Fruit fly (Drosophila melanogaster) whole organism, wandering third instar larva: ENCODE results near the gene PH4alphaEFB.

Experiments used
- Abd-B ChIP-seq: fragments of >200 bp; optimal IDR thresholded peaks from 2 replicates; lab custom pipeline; 2017; ENCODE audit warnings: missing biosample characterization, missing genetic modification characterization
- CG32264 ChIP-seq: fragments of 200-800 bp; sonication (Bioruptor generic); optimal IDR thresholded peaks from 2 replicates; lab custom pipeline; 2016; ENCODE audit warnings: missing biosample characterization, missing genetic modification characterization
- CG9705 ChIP-seq: fragments of 200-800 bp; sonication (Bioruptor generic); optimal IDR thresholded peaks from 2 replicates; lab custom pipeline; 2018; ENCODE audit warnings: missing biosample characterization, mild to moderate bottlenecking, missing genetic modification characterization
- CrebA ChIP-seq: fragments of 200-800 bp; sonication (Bioruptor generic); optimal IDR thresholded peaks from 2 replicates; lab custom pipeline; 2016; ENCODE audit warnings: missing biosample characterization, mild to moderate bottlenecking, missing genetic modification characterization, borderline replicate concordance
- Dfd ChIP-seq: fragments of >200 bp; optimal IDR thresholded peaks from 2 replicates; lab custom pipeline; 2017; ENCODE audit warnings: missing biosample characterization, missing genetic modification characterization
- Dif ChIP-seq: fragments of 200-275, 200-300 bp; sonication (Bioruptor generic); optimal IDR thresholded peaks from 2 replicates; lab custom pipeline; 2018; ENCODE audit warnings: missing biosample characterization, missing genetic modification characterization; ENCODE audit not compliant: partially characterized antibody
- GATAd ChIP-seq: sonication (Bioruptor generic); optimal IDR thresholded peaks from 2 replicates; lab custom pipeline; 2016; ENCODE audit warnings: missing biosample characterization, missing genetic modification characterization
- HLH106 ChIP-seq: fragments of 200-800 bp; optimal IDR thresholded peaks from 3 replicates; lab custom pipeline; 2019; ENCODE audit warnings: missing biosample characterization, mild to moderate bottlenecking, missing genetic modification characterization, moderate library complexity
- Hnf4 ChIP-seq: fragments of 200-800 bp; sonication (Bioruptor generic); optimal IDR thresholded peaks from 2 replicates; lab custom pipeline; 2016; ENCODE audit warnings: missing biosample characterization, mild to moderate bottlenecking, missing genetic modification characterization
- Hr78 ChIP-seq: fragments of >200 bp; optimal IDR thresholded peaks from 2 replicates; lab custom pipeline; 2017; ENCODE audit warnings: missing biosample characterization, missing genetic modification characterization
- Hr83 ChIP-seq: fragments of 200-300 bp; sonication (Bioruptor generic); optimal IDR thresholded peaks from 2 replicates; lab custom pipeline; 2016; ENCODE audit warnings: missing biosample characterization, mild to moderate bottlenecking, missing genetic modification characterization, moderate library complexity; ENCODE audit not compliant: poor library complexity, severe bottlenecking
- Jra ChIP-seq: sonication (Bioruptor generic); optimal IDR thresholded peaks from 2 replicates; lab custom pipeline; 2016; ENCODE audit warnings: missing biosample characterization, missing genetic modification characterization
- Mio ChIP-seq: sonication (Bioruptor generic); optimal IDR thresholded peaks from 2 replicates; lab custom pipeline; 2016; ENCODE audit warnings: missing biosample characterization, missing genetic modification characterization
- Myc ChIP-seq: fragments of >200 bp; optimal IDR thresholded peaks from 2 replicates; lab custom pipeline; 2017
- N ChIP-seq: fragments of >200 bp; optimal IDR thresholded peaks from 2 replicates; lab custom pipeline; 2018; ENCODE audit warnings: missing biosample characterization, missing external identifiers, missing genetic modification characterization
- OdsH ChIP-seq: fragments of 200-800 bp; sonication (Bioruptor generic); optimal IDR thresholded peaks from 2 replicates; lab custom pipeline; 2016; ENCODE audit warnings: missing biosample characterization, mild to moderate bottlenecking, missing genetic modification characterization
- Rel ChIP-seq, 2 experiments: fragments of 200-800 bp; sonication (Bioruptor generic) in 1 of 2; optimal IDR thresholded peaks; 2 replicates in 1 of 2; 3 replicates in 1 of 2; lab custom pipeline; 2016 to 2019; ENCODE audit warnings: mild to moderate bottlenecking in 2 of 2, missing biosample characterization in 2 of 2, missing genetic modification characterization in 2 of 2, moderate library complexity in 1 of 2
- Sp1 ChIP-seq: fragments of 200-800 bp; sonication (Bioruptor generic); optimal IDR thresholded peaks from 3 replicates; lab custom pipeline; 2019; ENCODE audit warnings: missing biosample characterization, mild to moderate bottlenecking, missing genetic modification characterization, moderate library complexity
- Vsx2 ChIP-seq: fragments of 200-300, 225-300 bp; sonication (Bioruptor generic); optimal IDR thresholded peaks from 2 replicates; lab custom pipeline; 2018; ENCODE audit warnings: missing biosample characterization, missing genetic modification characterization; ENCODE audit not compliant: partially characterized antibody
- br ChIP-seq: fragments of 200-800 bp; sonication (Bioruptor generic); optimal IDR thresholded peaks from 2 replicates; lab custom pipeline; 2016; ENCODE audit warnings: missing biosample characterization, missing genetic modification characterization
- brk ChIP-seq: fragments of 200-800 bp; sonication (Bioruptor generic); optimal IDR thresholded peaks from 2 replicates; lab custom pipeline; 2016; ENCODE audit warnings: missing biosample characterization, mild to moderate bottlenecking, missing genetic modification characterization
- dl ChIP-seq, 2 experiments: fragments of 175-275, 200-275 bp in 1 of 2; fragments of 200-275 bp in 1 of 2; sonication (Bioruptor generic); optimal IDR thresholded peaks; lab custom pipeline; 2018; ENCODE audit warnings: mild to moderate bottlenecking in 2 of 2, missing biosample characterization in 2 of 2, missing genetic modification characterization in 2 of 2, moderate library complexity in 2 of 2; ENCODE audit not compliant: partially characterized antibody in 2 of 2, insufficient read depth in 1 of 2
- dmrt93B ChIP-seq: fragments of 200-800 bp; sonication (Bioruptor generic); optimal IDR thresholded peaks from 2 replicates; lab custom pipeline; 2018; ENCODE audit warnings: missing biosample characterization, mild to moderate bottlenecking, missing genetic modification characterization
- dsf ChIP-seq: sonication (Bioruptor generic); optimal IDR thresholded peaks from 2 replicates; lab custom pipeline; 2016; ENCODE audit warnings: missing biosample characterization, missing genetic modification characterization, borderline replicate concordance
- ey ChIP-seq: fragments of 200-800 bp; sonication (Bioruptor generic); optimal IDR thresholded peaks from 2 replicates; lab custom pipeline; 2016; ENCODE audit warnings: missing biosample characterization, missing genetic modification characterization
- foxo ChIP-seq, 2 experiments: fragments of 200-800 bp; sonication (Bioruptor generic); optimal IDR thresholded peaks; 2 replicates in 1 of 2; 3 replicates in 1 of 2; lab custom pipeline; 2016 to 2017; ENCODE audit warnings: missing biosample characterization in 2 of 2, missing genetic modification characterization in 2 of 2
- fru ChIP-seq: fragments of 200-800 bp; sonication (Bioruptor generic); optimal IDR thresholded peaks from 3 replicates; lab custom pipeline; 2016; ENCODE audit warnings: missing biosample characterization, mild to moderate bottlenecking, missing genetic modification characterization
- h ChIP-seq: fragments of 200-800 bp; sonication (Bioruptor generic); optimal IDR thresholded peaks from 3 replicates; lab custom pipeline; 2016; ENCODE audit warnings: missing biosample characterization, mild to moderate bottlenecking, missing genetic modification characterization
- jim ChIP-seq: fragments of 175-275, 200-325 bp; sonication (Bioruptor generic); optimal IDR thresholded peaks from 2 replicates; lab custom pipeline; 2016; ENCODE audit warnings: missing biosample characterization, mild to moderate bottlenecking, missing genetic modification characterization
- lola ChIP-seq: fragments of >200 bp; optimal IDR thresholded peaks from 2 replicates; lab custom pipeline; 2017; ENCODE audit warnings: missing biosample characterization, missing genetic modification characterization
- pan ChIP-seq: fragments of >200 bp; optimal IDR thresholded peaks from 2 replicates; lab custom pipeline; 2017
- psq ChIP-seq: fragments of 200-800 bp; sonication (Bioruptor generic); optimal IDR thresholded peaks from 3 replicates; lab custom pipeline; 2017; ENCODE audit warnings: missing biosample characterization, mild to moderate bottlenecking, missing genetic modification characterization, moderate library complexity
- rgr ChIP-seq: fragments of 200-800 bp; sonication (Bioruptor generic); optimal IDR thresholded peaks from 3 replicates; lab custom pipeline; 2016; ENCODE audit warnings: missing biosample characterization, mild to moderate bottlenecking, missing genetic modification characterization
- sage ChIP-seq: fragments of 200-800 bp; sonication (Bioruptor generic); optimal IDR thresholded peaks from 2 replicates; lab custom pipeline; 2016; ENCODE audit warnings: missing biosample characterization, mild to moderate bottlenecking, missing genetic modification characterization
- sv ChIP-seq: fragments of 200-800 bp; sonication (Bioruptor generic); optimal IDR thresholded peaks from 3 replicates; lab custom pipeline; 2016; ENCODE audit warnings: missing biosample characterization, missing genetic modification characterization
- tai ChIP-seq: sonication (Bioruptor generic); optimal IDR thresholded peaks from 2 replicates; lab custom pipeline; 2016; ENCODE audit warnings: missing biosample characterization, missing genetic modification characterization
- usp ChIP-seq: fragments of >200 bp; optimal IDR thresholded peaks from 2 replicates; lab custom pipeline; 2017; ENCODE audit warnings: missing biosample characterization, missing genetic modification characterization
- woc ChIP-seq: sonication (Bioruptor generic); optimal IDR thresholded peaks from 2 replicates; lab custom pipeline; 2016; ENCODE audit warnings: missing biosample characterization, mild to moderate bottlenecking, missing genetic modification characterization

PH4alphaEFB gene

DNA sequence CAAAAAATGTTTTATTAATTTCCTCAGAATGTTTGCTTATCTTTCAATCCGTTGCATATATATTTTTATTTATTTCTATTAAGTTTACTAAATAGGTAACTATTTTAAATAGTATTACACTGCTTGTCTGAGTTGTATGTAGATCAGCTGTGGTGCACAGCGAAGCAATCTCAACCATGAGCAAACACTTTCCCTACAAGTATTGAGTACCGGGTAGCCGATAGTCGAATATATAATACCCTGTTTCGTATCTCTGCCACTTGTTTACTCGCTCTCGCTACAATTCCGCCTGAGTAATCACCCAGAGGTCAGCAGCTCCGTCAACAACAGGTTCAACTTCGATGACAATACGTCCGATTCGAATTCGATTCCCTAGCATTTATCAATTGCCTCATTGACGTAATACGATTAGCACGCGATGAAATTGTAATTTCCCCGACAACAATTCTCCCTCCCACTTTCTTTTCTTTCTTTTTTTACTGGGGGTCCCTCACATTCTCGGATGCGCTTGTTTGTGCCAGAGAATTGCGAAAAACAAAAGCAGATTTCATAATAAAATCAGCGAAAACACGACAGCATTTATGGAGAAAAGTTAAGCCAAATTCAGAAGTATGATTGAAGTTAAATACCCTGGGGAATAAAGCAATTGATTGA is 15.0 kb upstream of the PH4alphaEFB start:
- TF ChIP-seq ey (GFP tag; lab: Kevin White, UChicago) (no peak), Rel (GFP tag; optimal IDR thresholded peaks at IDR 0.05; lab: Kevin White, UChicago) (no peak), Rel (tag; optimal IDR thresholded peaks at IDR 0.05; lab: Kevin White, UChicago) (peak; percentile 97)
- TF ChIP-seq, all 38 proteins: peak for 1

DNA sequence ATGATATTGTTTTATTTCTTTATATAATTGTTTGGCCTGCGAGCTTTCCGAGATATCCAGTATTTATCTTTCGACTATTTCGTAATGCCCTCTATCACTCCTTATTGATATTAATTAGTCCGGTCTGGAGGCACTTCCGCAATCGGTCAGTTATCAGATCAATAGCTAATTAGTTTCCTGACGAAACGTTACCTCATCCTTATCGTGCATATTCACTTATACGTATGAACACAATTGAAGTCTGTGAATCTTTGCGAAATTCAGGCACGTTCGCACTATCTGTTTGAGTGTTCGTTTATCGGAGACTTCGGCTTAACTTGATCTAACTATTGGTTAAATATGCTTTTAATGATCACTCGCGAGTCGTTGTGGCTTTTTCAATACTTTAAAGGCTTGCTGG is 12.6 kb upstream of the PH4alphaEFB start:
- no peak for TF ChIP-seq Sp1 (GFP tag; lab: Kevin White, UChicago)
- TF ChIP-seq h = no peak
- TF ChIP-seq jim = no peak
- no peak for TF ChIP-seq psq
- no peak for TF ChIP-seq Jra (GFP tag; lab: Kevin White, UChicago)
- no peak for TF ChIP-seq woc (GFP tag; lab: Kevin White, UChicago)
- no peak for TF ChIP-seq rgr
- TF ChIP-seq Hnf4 (GFP tag; lab: Kevin White, UChicago) = no peak
- TF ChIP-seq OdsH = no peak
- no peak for TF ChIP-seq CrebA (GFP tag; lab: Kevin White, UChicago)
- TF ChIP-seq foxo (GFP tag; optimal IDR thresholded peaks at IDR 0.05; lab: Kevin White, UChicago) = no peak
- TF ChIP-seq dsf (GFP tag; lab: Kevin White, UChicago) = no peak
- TF ChIP-seq Mio (GFP tag; lab: Kevin White, UChicago) = no peak
- TF ChIP-seq br (GFP tag; lab: Kevin White, UChicago) = no peak
- TF ChIP-seq CG32264 (GFP tag; lab: Kevin White, UChicago) = no peak
- no peak for TF ChIP-seq N (GFP tag; lab: Kevin White, UChicago)

DNA sequence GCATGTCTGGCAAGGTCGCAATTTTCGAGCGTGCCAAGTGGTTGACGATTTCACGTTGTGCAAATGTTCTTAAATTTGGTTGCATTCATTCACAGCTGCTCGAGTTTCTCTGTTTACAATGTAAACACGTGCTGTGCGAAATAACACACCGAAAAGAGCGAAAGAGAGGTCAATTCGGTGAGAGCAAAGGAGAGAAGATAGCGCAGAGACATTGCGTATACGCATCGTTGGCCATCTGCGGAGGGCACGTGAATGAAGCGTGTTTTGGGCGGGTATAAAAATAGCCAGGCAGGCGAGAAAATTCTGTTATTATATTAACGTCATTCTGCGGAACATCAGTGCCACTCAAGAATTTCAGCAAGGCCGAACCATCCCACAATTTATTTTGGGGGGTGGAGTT is 11.4 kb upstream of the PH4alphaEFB start:
- TF ChIP-seq Hnf4 (GFP tag; lab: Kevin White, UChicago) = no peak
- no peak for TF ChIP-seq sv
- TF ChIP-seq br (GFP tag; lab: Kevin White, UChicago) = peak; percentile 19
- TF ChIP-seq GATAd (GFP tag; lab: Kevin White, UChicago) = no peak
- TF ChIP-seq Rel (GFP tag; optimal IDR thresholded peaks at IDR 0.05; lab: Kevin White, UChicago) = no peak
- peak; percentile 8 for TF ChIP-seq Rel (tag; optimal IDR thresholded peaks at IDR 0.05; lab: Kevin White, UChicago)
- peak; percentile 39 for TF ChIP-seq CG32264 (GFP tag; lab: Kevin White, UChicago)
- TF ChIP-seq fru (GFP tag; lab: Kevin White, UChicago) = peak; percentile 60
- no peak for TF ChIP-seq Sp1 (GFP tag; lab: Kevin White, UChicago)
- TF ChIP-seq CG9705 (GFP tag; lab: Kevin White, UChicago) = no peak
- TF ChIP-seq Hr83 (GFP tag; lab: Kevin White, UChicago) = peak; percentile 99
- peak; percentile 41 for TF ChIP-seq HLH106 (tag; lab: Kevin White, UChicago)
- TF ChIP-seq OdsH = peak; percentile 34
- TF ChIP-seq dl (GFP tag; optimal IDR thresholded peaks at IDR 0.05; lab: Kevin White, UChicago; ENCODE audit: insufficient read depth in 1 of 2, partially characterized antibody in 2 of 2) = no peak
- no peak for TF ChIP-seq Dif (GFP tag; lab: Kevin White, UChicago)
- TF ChIP-seq dsf (GFP tag; lab: Kevin White, UChicago) = no peak
- TF ChIP-seq Vsx2 (GFP tag; lab: Kevin White, UChicago) = no peak
- TF ChIP-seq brk (GFP tag; lab: Kevin White, UChicago) = no peak
- TF ChIP-seq foxo (GFP tag; optimal IDR thresholded peaks at IDR 0.05; lab: Kevin White, UChicago) = peak in 1 of 2 experiments; percentile 52
- TF ChIP-seq Dfd = no peak
- TF ChIP-seq psq = no peak
- TF ChIP-seq usp (GFP tag; lab: Kevin White, UChicago) = no peak
- peak; percentile 45 for TF ChIP-seq jim
- TF ChIP-seq Hr78 (GFP tag; lab: Kevin White, UChicago) = no peak
- no peak for TF ChIP-seq woc (GFP tag; lab: Kevin White, UChicago)
- no peak for TF ChIP-seq Myc (lab: Kevin White, UChicago)
- no peak for TF ChIP-seq Mio (GFP tag; lab: Kevin White, UChicago)
- TF ChIP-seq pan (lab: Kevin White, UChicago) = no peak
- no peak for TF ChIP-seq lola
- TF ChIP-seq Abd-B (GFP tag; lab: Kevin White, UChicago) = no peak
- TF ChIP-seq rgr = peak; percentile 59
- TF ChIP-seq ey (GFP tag; lab: Kevin White, UChicago) = no peak
- peak; percentile 81 for TF ChIP-seq h
- TF ChIP-seq tai (GFP tag; lab: Kevin White, UChicago) = no peak
- no peak for TF ChIP-seq dmrt93B (GFP tag; lab: Kevin White, UChicago)
- no peak for TF ChIP-seq CrebA (GFP tag; lab: Kevin White, UChicago)
- TF ChIP-seq Jra (GFP tag; lab: Kevin White, UChicago) = no peak
- no peak for TF ChIP-seq sage
- TF ChIP-seq N (GFP tag; lab: Kevin White, UChicago) = no peak
